Worm (Caenorhabditis elegans) whole organism, L2 larva: ENCODE results near the gene C34C12.1.
"Not testable (repeated sequence)": the region's sequence is repeated elsewhere in the genome, so short reads cannot be mapped to it uniquely, and the experiment has no call there.

Source experiments
- C34F6.9 ChIP-seq: fragments of 150-350 bp; optimal IDR thresholded peaks from 2 replicates; lab custom pipeline; 2014; ENCODE audit warnings: missing biosample characterization, missing genetic modification characterization
- F13H6.1 ChIP-seq: sonication (generic microtip); optimal IDR thresholded peaks from 2 replicates; lab custom pipeline; 2016; ENCODE audit warnings: missing genetic modification characterization, missing compliant biosample characterization
- R02D3.7 ChIP-seq: fragments of 150-350 bp; optimal IDR thresholded peaks from 2 replicates; lab custom pipeline; 2014; ENCODE audit warnings: missing biosample characterization, missing genetic modification characterization
- Y55F3AM.14 ChIP-seq: fragments of 200-800 bp; sonication (Bioruptor generic); optimal IDR thresholded peaks from 2 replicates; lab custom pipeline; 2018; ENCODE audit warnings: mild to moderate bottlenecking, missing genetic modification characterization, missing compliant biosample characterization
- ZK546.5 ChIP-seq: sonication (generic microtip); optimal IDR thresholded peaks from 2 replicates; lab custom pipeline; 2017; ENCODE audit warnings: missing biosample characterization, missing genetic modification characterization
- alr-1 ChIP-seq: fragments of 150-350 bp; optimal IDR thresholded peaks from 2 replicates; lab custom pipeline; 2014; ENCODE audit warnings: missing biosample characterization, missing genetic modification characterization
- aly-2 ChIP-seq: fragments of 150-350 bp; optimal IDR thresholded peaks from 2 replicates; lab custom pipeline; 2014; ENCODE audit warnings: missing biosample characterization, missing genetic modification characterization
- ama-1 ChIP-seq: fragments of 150-350 bp; optimal IDR thresholded peaks from 2 replicates; lab custom pipeline; 2018; ENCODE audit warnings: inconsistent platforms
- blmp-1 ChIP-seq: sonication (generic microtip); optimal IDR thresholded peaks from 2 replicates; lab custom pipeline; 2017; ENCODE audit warnings: missing genetic modification characterization, mild to moderate bottlenecking, missing compliant biosample characterization, antibody characterized with exemption, moderate library complexity; ENCODE audit not compliant: insufficient read depth
- ceh-16 ChIP-seq: fragments of 150-350 bp; optimal IDR thresholded peaks from 2 replicates; lab custom pipeline; 2014; ENCODE audit warnings: missing biosample characterization, missing genetic modification characterization
- ceh-82 ChIP-seq: fragments of 150-350 bp; optimal IDR thresholded peaks from 2 replicates; lab custom pipeline; 2014; ENCODE audit warnings: missing biosample characterization, missing genetic modification characterization
- crh-2 ChIP-seq: sonication (generic microtip); optimal IDR thresholded peaks from 2 replicates; lab custom pipeline; 2017; ENCODE audit warnings: missing biosample characterization, missing genetic modification characterization
- dmd-4 ChIP-seq: sonication (generic microtip); optimal IDR thresholded peaks from 2 replicates; lab custom pipeline; 2017; ENCODE audit warnings: missing biosample characterization, missing genetic modification characterization
- egl-27 ChIP-seq: sonication (generic microtip); optimal IDR thresholded peaks from 3 replicates; lab custom pipeline; 2017; ENCODE audit warnings: missing biosample characterization, missing genetic modification reagents, missing genetic modification characterization
- elt-1 ChIP-seq: fragments of 150-350 bp; optimal IDR thresholded peaks from 2 replicates; lab custom pipeline; 2014; ENCODE audit warnings: missing biosample characterization, missing genetic modification characterization
- elt-3 ChIP-seq: sonication (generic microtip); optimal IDR thresholded peaks from 2 replicates; lab custom pipeline; 2017; ENCODE audit warnings: missing biosample characterization, missing genetic modification characterization
- fos-1 ChIP-seq: fragments of 150-350 bp; optimal IDR thresholded peaks from 2 replicates; lab custom pipeline; 2014; ENCODE audit warnings: missing biosample characterization, missing genetic modification characterization
- gmeb-1 ChIP-seq: fragments of 150-350 bp; optimal IDR thresholded peaks from 2 replicates; lab custom pipeline; 2014; ENCODE audit warnings: missing biosample characterization, missing genetic modification characterization
- lin-11 ChIP-seq: fragments of 150-350 bp; sonication (generic microtip); optimal IDR thresholded peaks from 2 replicates; lab custom pipeline; 2014; ENCODE audit warnings: missing biosample characterization, missing genetic modification characterization, inconsistent platforms, mixed read lengths
- lin-13 ChIP-seq: fragments of 150-350 bp; optimal IDR thresholded peaks from 2 replicates; lab custom pipeline; 2014; ENCODE audit warnings: missing biosample characterization, missing genetic modification reagents, missing genetic modification characterization
- lin-39 ChIP-seq: fragments of 150-350 bp; optimal IDR thresholded peaks from 2 replicates; lab custom pipeline; 2014; ENCODE audit warnings: missing biosample characterization, missing genetic modification reagents, missing genetic modification characterization
- lsy-2 ChIP-seq, 2 experiments: fragments of 150-350 bp in 1 of 2; sonication (generic microtip) in 1 of 2; optimal IDR thresholded peaks; 2 replicates each; lab custom pipeline; 2014 to 2017; ENCODE audit warnings: missing biosample characterization in 2 of 2, missing genetic modification characterization in 2 of 2
- mab-5 ChIP-seq: fragments of 150-350 bp; optimal IDR thresholded peaks from 2 replicates; lab custom pipeline; 2014; ENCODE audit warnings: missing biosample characterization, missing genetic modification characterization
- mbf-1 ChIP-seq: sonication (generic microtip); optimal IDR thresholded peaks from 2 replicates; lab custom pipeline; 2017; ENCODE audit warnings: missing biosample characterization, missing genetic modification characterization
- mdl-1 ChIP-seq, 2 experiments: fragments of 150-350 bp in 1 of 2; sonication (generic microtip) in 1 of 2; optimal IDR thresholded peaks; 2 replicates each; lab custom pipeline; 2017; ENCODE audit warnings: missing biosample characterization in 2 of 2, missing genetic modification characterization in 2 of 2
- nhr-10 ChIP-seq: sonication (generic microtip); optimal IDR thresholded peaks from 2 replicates; lab custom pipeline; 2017; ENCODE audit warnings: missing biosample characterization, missing genetic modification characterization
- nhr-11 ChIP-seq: fragments of 150-350 bp; optimal IDR thresholded peaks from 2 replicates; lab custom pipeline; 2014; ENCODE audit warnings: missing biosample characterization, missing genetic modification characterization
- nhr-12 ChIP-seq: fragments of 150-350 bp; optimal IDR thresholded peaks from 2 replicates; lab custom pipeline; 2014; ENCODE audit warnings: missing biosample characterization, missing genetic modification characterization
- nhr-129 ChIP-seq: fragments of 150-350 bp; optimal IDR thresholded peaks from 2 replicates; lab custom pipeline; 2014; ENCODE audit warnings: missing biosample characterization, missing genetic modification characterization
- nhr-21 ChIP-seq: fragments of 150-350 bp; optimal IDR thresholded peaks from 2 replicates; lab custom pipeline; 2014; ENCODE audit warnings: missing biosample characterization, missing genetic modification characterization
- nhr-23 ChIP-seq: fragments of 150-350 bp; optimal IDR thresholded peaks from 2 replicates; lab custom pipeline; 2014; ENCODE audit warnings: missing biosample characterization, missing genetic modification reagents, missing genetic modification characterization
- nhr-237 ChIP-seq: fragments of 150-350 bp; optimal IDR thresholded peaks from 2 replicates; lab custom pipeline; 2014; ENCODE audit warnings: missing biosample characterization, missing genetic modification characterization
- nhr-25 ChIP-seq: fragments of 150-350 bp; sonication (generic microtip); optimal IDR thresholded peaks from 3 replicates; lab custom pipeline; 2014; ENCODE audit warnings: missing biosample characterization, missing genetic modification characterization
- nhr-6 ChIP-seq: fragments of 150-350 bp; optimal IDR thresholded peaks from 2 replicates; lab custom pipeline; 2014; ENCODE audit warnings: missing biosample characterization, missing genetic modification characterization
- nhr-77 ChIP-seq: fragments of 150-350 bp; optimal IDR thresholded peaks from 2 replicates; lab custom pipeline; 2014; ENCODE audit warnings: missing biosample characterization, missing genetic modification characterization
- peb-1 ChIP-seq: fragments of 150-350 bp; optimal IDR thresholded peaks from 2 replicates; lab custom pipeline; 2014; ENCODE audit warnings: missing biosample characterization, missing genetic modification characterization
- sem-4 ChIP-seq: fragments of 150-350 bp; optimal IDR thresholded peaks from 2 replicates; lab custom pipeline; 2014; ENCODE audit warnings: missing biosample characterization, missing genetic modification reagents, missing genetic modification characterization
- skn-1 ChIP-seq: sonication (generic microtip); optimal IDR thresholded peaks from 2 replicates; lab custom pipeline; 2017; ENCODE audit warnings: missing biosample characterization, missing genetic modification characterization
- sma-3 ChIP-seq: sonication (generic microtip); optimal IDR thresholded peaks from 2 replicates; lab custom pipeline; 2016; ENCODE audit warnings: missing genetic modification reagents, missing genetic modification characterization, missing compliant biosample characterization
- sma-9 ChIP-seq, 2 experiments: fragments of 150-350 bp in 1 of 2; sonication (generic microtip) in 1 of 2; optimal IDR thresholded peaks; 2 replicates each; lab custom pipeline; 2014 to 2016; ENCODE audit warnings: missing genetic modification characterization in 2 of 2, mild to moderate bottlenecking in 1 of 2, missing biosample characterization in 1 of 2, missing compliant biosample characterization in 1 of 2, missing genetic modification reagents in 1 of 2, moderate library complexity in 1 of 2
- snpc-4 ChIP-seq: fragments of 150-350 bp; optimal IDR thresholded peaks from 2 replicates; lab custom pipeline; 2014; ENCODE audit warnings: missing biosample characterization, missing genetic modification characterization
- unc-39 ChIP-seq: fragments of 150-350 bp; optimal IDR thresholded peaks from 2 replicates; lab custom pipeline; 2014; ENCODE audit warnings: missing biosample characterization, missing genetic modification characterization
- unc-62 ChIP-seq: fragments of 150-350 bp; optimal IDR thresholded peaks from 2 replicates; lab custom pipeline; 2014; ENCODE audit warnings: missing biosample characterization, missing genetic modification reagents, missing genetic modification characterization
- zag-1 ChIP-seq: fragments of 150-350 bp; optimal IDR thresholded peaks from 2 replicates; lab custom pipeline; 2014; ENCODE audit warnings: missing biosample characterization, missing genetic modification characterization
- ztf-1 ChIP-seq: fragments of 200-800 bp; sonication (Bioruptor generic); conservative IDR thresholded peaks from 2 replicates; pipeline ENCODE4 v1.3.6; 2022; ENCODE audit warnings: missing genetic modification characterization, missing compliant biosample characterization
- ztf-11 ChIP-seq: sonication (generic microtip); optimal IDR thresholded peaks from 2 replicates; lab custom pipeline; 2017; ENCODE audit warnings: missing biosample characterization, missing genetic modification characterization

Gene C34C12.1

DNA sequence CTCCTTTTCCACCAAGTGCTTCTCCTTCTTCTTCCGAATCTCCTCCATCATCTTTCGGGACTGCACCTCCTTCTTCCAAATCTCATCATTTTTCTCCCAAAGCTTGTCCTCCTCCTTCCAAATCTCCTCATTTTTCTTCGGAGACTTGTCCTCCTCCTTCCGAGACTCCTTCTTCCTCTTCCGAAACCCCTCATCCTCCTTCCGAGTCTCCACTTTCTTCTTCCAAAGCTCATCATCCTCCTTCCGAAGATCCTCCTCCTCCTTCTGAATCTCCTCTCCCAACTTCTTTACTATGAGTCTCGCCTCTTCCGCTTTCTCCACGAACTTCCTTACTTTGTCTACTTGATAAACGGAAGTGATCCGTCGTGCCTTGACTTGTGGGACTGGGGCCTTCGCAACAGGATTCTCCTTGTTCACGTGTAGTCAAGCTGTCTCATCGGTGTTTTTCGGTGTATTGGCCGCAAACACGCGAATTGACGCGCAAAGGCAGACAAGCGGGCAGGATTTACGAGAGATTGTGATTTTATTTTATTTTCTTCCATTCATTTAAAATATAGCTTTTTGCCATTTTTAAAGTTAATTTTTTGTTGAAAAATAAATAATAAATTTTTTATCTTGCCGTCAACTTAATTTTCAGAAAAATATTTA is 1.5 kb upstream of the C34C12.1 start, which contains the start of the genes K01A11.3 and C34C12.12:
TSS of gene K01A11.3 (minus strand) at position 51 of the 648 bp plus-strand sequence.
TSS of gene C34C12.12 (plus strand) at position 632 of the 648 bp plus-strand sequence.
- TF ChIP-seq egl-27 (tag; lab: Kevin White, UChicago) (no peak), alr-1 (tag; lab: Kevin White, UChicago) (no peak), unc-39 (tag; lab: Kevin White, UChicago) (no peak), lin-13 (GFP tag; lab: Kevin White, UChicago) (no peak), ztf-11 (tag; lab: Kevin White, UChicago) (no peak), zag-1 (tag; lab: Kevin White, UChicago) (no peak), C34F6.9 (tag; lab: Kevin White, UChicago) (no peak), peb-1 (tag; lab: Kevin White, UChicago) (no peak), ZK546.5 (tag; lab: Kevin White, UChicago) (no peak), nhr-23 (no peak), lsy-2 (tag; optimal IDR thresholded peaks at IDR 0.05; lab: Kevin White, UChicago) (no peak), elt-3 (tag; lab: Kevin White, UChicago) (no peak), crh-2 (tag; lab: Kevin White, UChicago) (no peak), ama-1 (no peak), mdl-1 (tag; optimal IDR thresholded peaks at IDR 0.05; lab: Kevin White, UChicago) (no peak)
- TF ChIP-seq, all 48 proteins: peak for 0

DNA sequence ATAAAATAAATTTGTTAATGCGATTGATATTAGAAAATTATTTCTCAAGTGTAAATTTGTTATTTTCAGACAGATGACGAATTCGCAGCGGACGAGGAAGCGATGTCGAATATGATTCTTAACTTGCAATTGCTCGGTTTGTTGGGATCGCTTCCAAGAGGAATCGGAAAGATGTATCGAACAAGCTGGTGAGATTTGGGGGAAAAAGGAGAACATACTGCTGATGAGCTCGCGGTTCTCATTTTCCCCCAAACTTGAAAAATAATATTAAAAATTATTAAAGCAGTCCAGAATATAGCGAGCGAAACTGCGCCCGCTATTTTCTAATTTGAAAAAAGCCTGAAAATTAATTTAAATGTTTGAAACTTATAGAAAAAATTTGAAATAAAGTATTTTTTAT is 659 bp upstream of the C34C12.1 start, which contains the start of gene C34C12.2:
TSS of gene C34C12.2 (plus strand) at position 301 of the 400 bp plus-strand sequence.
- not testable (repeated sequence) for TF ChIP-seq ztf-1 (GFP tag; lab: Robert Waterston, UW); lin-39 (tag; lab: Kevin White, UChicago); ama-1
- TF ChIP-seq, all 48 proteins: peak for 0; not testable (repeated sequence) for 48

DNA sequence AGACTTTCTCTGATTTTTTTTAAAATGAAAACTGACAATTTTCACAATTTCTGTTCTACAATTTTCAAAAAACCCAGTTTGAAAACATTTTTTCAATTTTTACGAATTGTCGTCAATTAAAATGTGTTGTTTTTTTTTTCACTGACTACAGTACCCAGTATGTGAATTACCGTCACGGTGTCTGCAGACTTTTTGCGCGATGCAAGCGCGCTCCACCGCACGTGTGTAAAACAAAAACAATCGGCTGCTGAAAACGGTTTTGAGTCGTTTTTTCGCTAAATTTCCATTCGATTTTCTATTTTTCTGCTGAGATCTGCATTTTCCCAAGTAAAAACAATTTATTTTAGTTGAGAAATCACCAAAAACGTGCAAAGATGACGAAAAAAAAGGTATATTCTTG is 2.1 kb downstream of the C34C12.1 start:
- TF ChIP-seq nhr-12 (tag; lab: Kevin White, UChicago) (peak; percentile 59), nhr-11 (tag; lab: Kevin White, UChicago) (no peak), sem-4 (tag; lab: Kevin White, UChicago) (peak; percentile 98), elt-3 (tag; lab: Kevin White, UChicago) (no peak), C34F6.9 (tag; lab: Kevin White, UChicago) (peak; percentile 98), dmd-4 (peak; percentile 53), snpc-4 (tag; lab: Kevin White, UChicago) (peak; percentile 90), alr-1 (tag; lab: Kevin White, UChicago) (no peak), mab-5 (peak; percentile 93), skn-1 (tag; lab: Kevin White, UChicago) (peak; percentile 71), lin-39 (tag; lab: Kevin White, UChicago) (no peak), nhr-237 (tag; lab: Kevin White, UChicago) (peak; percentile 86), aly-2 (tag; lab: Kevin White, UChicago) (no peak), elt-1 (tag; lab: Kevin White, UChicago) (no peak), F13H6.1 (tag; lab: Kevin White, UChicago) (peak; percentile 94), gmeb-1 (tag; lab: Kevin White, UChicago) (peak; percentile 97), ztf-1 (GFP tag; lab: Robert Waterston, UW) (no peak), nhr-25 (tag; lab: Kevin White, UChicago) (peak; percentile 99), blmp-1 (tag; lab: Kevin White, UChicago) (peak; percentile 89), unc-62 (GFP tag; lab: Kevin White, UChicago) (no peak), mbf-1 (peak; percentile 56), ztf-11 (tag; lab: Kevin White, UChicago) (no peak), zag-1 (tag; lab: Kevin White, UChicago) (peak; percentile 93), lin-13 (GFP tag; lab: Kevin White, UChicago) (peak; percentile 99), unc-39 (tag; lab: Kevin White, UChicago) (no peak), mdl-1 (tag; optimal IDR thresholded peaks at IDR 0.05; lab: Kevin White, UChicago) (peak; percentile 41 to 88), ceh-82 (peak; percentile 91), nhr-10 (tag; lab: Kevin White, UChicago) (peak; percentile 82), egl-27 (tag; lab: Kevin White, UChicago) (peak; percentile 96), nhr-77 (tag; lab: Kevin White, UChicago) (peak; percentile 91), sma-9 (GFP tag; optimal IDR thresholded peaks at IDR 0.05; lab: Kevin White, UChicago) (peak; percentile 97), sma-9 (tag; optimal IDR thresholded peaks at IDR 0.05; lab: Kevin White, UChicago) (no peak), nhr-6 (tag; lab: Kevin White, UChicago) (peak; percentile 96), sma-3 (GFP tag; lab: Kevin White, UChicago) (peak; percentile 100), lsy-2 (tag; optimal IDR thresholded peaks at IDR 0.05; lab: Kevin White, UChicago) (peak; percentile 99 to 100), lin-11 (tag; lab: Kevin White, UChicago) (peak; percentile 93), ZK546.5 (tag; lab: Kevin White, UChicago) (peak; percentile 83), peb-1 (tag; lab: Kevin White, UChicago) (no peak), nhr-129 (peak; percentile 94), nhr-21 (tag; lab: Kevin White, UChicago) (peak; percentile 99), ceh-16 (peak; percentile 88), R02D3.7 (tag; lab: Kevin White, UChicago) (peak; percentile 84), fos-1 (peak; percentile 96), Y55F3AM.14 (peak; percentile 96)
